Worm (Caenorhabditis elegans): Measurements from ENCODE around the gene srw-119.

DNA sequence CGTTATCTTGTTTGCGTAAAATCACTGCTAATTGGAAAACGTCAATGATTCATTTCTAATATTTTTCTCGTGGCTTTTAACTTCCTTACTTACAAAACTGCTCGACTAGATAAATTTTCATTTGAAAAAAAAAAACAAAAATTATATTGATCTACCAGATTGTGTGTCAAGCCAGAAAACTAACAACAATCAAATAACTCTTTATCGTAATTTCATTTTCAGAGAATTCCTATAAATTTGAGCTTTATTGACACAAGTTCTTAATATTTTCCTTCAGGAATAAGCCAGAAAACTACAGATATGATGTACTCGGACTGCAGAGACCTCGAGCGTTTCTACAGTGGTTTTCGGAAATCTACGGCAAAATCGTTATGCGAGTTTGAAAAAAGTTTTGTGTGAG lies 23.3 kb downstream of the srw-119 start, which contains the start of gene srw-124:
- TF ChIP-seq ceh-36 (tag; optimal IDR thresholded peaks at IDR 0.05) (no peak), ama-1 (optimal IDR thresholded peaks at IDR 0.05) (no peak), pes-1 (GFP tag; IDR thresholded peaks at IDR 0.05) (no peak), F13C5.2 (tag; optimal IDR thresholded peaks at IDR 0.05) (no peak), tra-4 (tag; optimal IDR thresholded peaks at IDR 0.05) (no peak), sea-1 (GFP tag; conservative IDR thresholded peaks at IDR 0.05) (no peak), hnd-1 (tag; optimal IDR thresholded peaks at IDR 0.05) (no peak), hmg-4 (GFP tag; optimal IDR thresholded peaks at IDR 0.05) (no peak), hmbx-1 (tag; optimal IDR thresholded peaks at IDR 0.05) (no peak)
